Fruit fly (Drosophila melanogaster): ENCODE measurements around the gene Taf12L.

Taf12L gene

dm6 chr2L:4698837-4699236 is 2.4 kb downstream of the Taf12L start:
- no peak for TF ChIP-seq HmgZ (tag; optimal IDR thresholded peaks at IDR 0.05)
- TF ChIP-seq CG42726 (GFP tag; IDR thresholded peaks at IDR 0.05; ENCODE audit: partially characterized antibody) = no peak
- TF ChIP-seq Bdp1 (GFP tag; optimal IDR thresholded peaks at IDR 0.05) = no peak
- peak; percentile 65 for TF ChIP-seq CG18476 (GFP tag; optimal IDR thresholded peaks at IDR 0.05)
- TF ChIP-seq CG10431 (GFP tag; optimal IDR thresholded peaks at IDR 0.05) = no peak
- TF ChIP-seq CG1832 (GFP tag; optimal IDR thresholded peaks at IDR 0.05) = no peak
- TF ChIP-seq pzg (GFP tag; optimal IDR thresholded peaks at IDR 0.05) = no peak
- TF ChIP-seq CG30431 (GFP tag; optimal IDR thresholded peaks at IDR 0.05) = no peak
- 0 out of 2 replicates have a peak, but pooled peaks have one; percentile 8 for TF ChIP-seq ssp (GFP tag; IDR thresholded peaks at IDR 0.05)
- peak; percentile 26 for TF ChIP-seq CG13894 (tag; optimal IDR thresholded peaks at IDR 0.05)
- TF ChIP-seq Rfx (GFP tag; IDR thresholded peaks at IDR 0.05) = no peak
- 0 out of 2 replicates have a peak, but pooled peaks have one; percentile 24 for TF ChIP-seq Ptx1 (GFP tag; IDR thresholded peaks at IDR 0.05)
- no peak for TF ChIP-seq CG7357 (GFP tag; IDR thresholded peaks at IDR 0.05)
- no peak for TF ChIP-seq CHES-1-like (GFP tag; optimal IDR thresholded peaks at IDR 0.05)

- TF ChIP-seq Dbx (GFP tag; IDR thresholded peaks at IDR 0.05) (0 out of 3 replicates have a peak, but pooled peaks have one; percentile 26), CG18476 (GFP tag; optimal IDR thresholded peaks at IDR 0.05) (no peak), Poxn (GFP tag; IDR thresholded peaks at IDR 0.05) (0 out of 2 replicates have a peak, but pooled peaks have one; percentile 12), CG16779 (GFP tag; IDR thresholded peaks at IDR 0.05) (0 out of 2 replicates have a peak, but pooled peaks have one; percentile 11), cas (GFP tag; IDR thresholded peaks at IDR 0.05) (no peak), z (GFP tag; IDR thresholded peaks at IDR 0.05) (peak; percentile 81), dysf (GFP tag; IDR thresholded peaks at IDR 0.05) (no peak), CG7372 (GFP tag; IDR thresholded peaks at IDR 0.05) (peak; percentile 70), CG5180 (GFP tag; optimal IDR thresholded peaks at IDR 0.05) (peak; percentile 10), sima (GFP tag; optimal IDR thresholded peaks at IDR 0.05) (no peak)
These were observed 6.9 kb downstream of the Taf12L start, which contains the start of gene dcma for dm6 chr2L:4694421-4694820. Gene dcma (plus strand): TSS chr2L:4694721.

- TF ChIP-seq az2 (GFP tag; optimal IDR thresholded peaks at IDR 0.05) = no peak
- no peak for TF ChIP-seq tna (GFP tag; IDR thresholded peaks at IDR 0.05; ENCODE audit: partially characterized antibody)
- no peak for TF ChIP-seq ems (GFP tag; optimal IDR thresholded peaks at IDR 0.05)
- no peak for TF ChIP-seq pita (GFP tag; optimal IDR thresholded peaks at IDR 0.05)
- no peak for TF ChIP-seq BtbVII (GFP tag; optimal IDR thresholded peaks at IDR 0.05)
- no peak for TF ChIP-seq CG9876 (GFP tag; optimal IDR thresholded peaks at IDR 0.05)
- TF ChIP-seq CG8359 (GFP tag; optimal IDR thresholded peaks at IDR 0.05; ENCODE audit: borderline replicate concordance) = no peak
- TF ChIP-seq CG9727 (GFP tag; optimal IDR thresholded peaks at IDR 0.05) = no peak
- no peak for TF ChIP-seq CG17568 (GFP tag; optimal IDR thresholded peaks at IDR 0.05)
- no peak for TF ChIP-seq chif (GFP tag; optimal IDR thresholded peaks at IDR 0.05)
- TF ChIP-seq NC2α (GFP tag; optimal IDR thresholded peaks at IDR 0.05) = no peak
- TF ChIP-seq Poxn (GFP tag; IDR thresholded peaks at IDR 0.05) = no peak
- no peak for TF ChIP-seq CG9797 (GFP tag; optimal IDR thresholded peaks at IDR 0.05)
- TF ChIP-seq Sry-β (GFP tag; optimal IDR thresholded peaks at IDR 0.05) = no peak
- TF ChIP-seq CG3726 (GFP tag; IDR thresholded peaks at IDR 0.05) = no peak
- TF ChIP-seq otp (GFP tag; IDR thresholded peaks at IDR 0.05) = no peak
- no peak for TF ChIP-seq pho (GFP tag; optimal IDR thresholded peaks at IDR 0.05)
- TF ChIP-seq Side (GFP tag; optimal IDR thresholded peaks at IDR 0.05) = no peak
- TF ChIP-seq CG7745 (tag; optimal IDR thresholded peaks at IDR 0.05) = no peak
- no peak for TF ChIP-seq CG1529 (GFP tag; optimal IDR thresholded peaks at IDR 0.05)
These were observed 10.7 kb downstream of the Taf12L start, which contains the start of gene CG3251 for dm6 chr2L:4690602-4691001. Gene CG3251 (minus strand): TSS chr2L:4690702.

Data from whole organism, embryonic.